Worm (Caenorhabditis elegans): ENCODE results near the gene osm-7.

The osm-7 gene

ce11 chrIII:13622268-13622667 lies 46.3 kb downstream of the osm-7 start, which contains the start of gene hip-1:
hip-1 (minus strand) TSS chrIII:13622492.
- TF ChIP-seq tab-1 (GFP tag; IDR thresholded peaks at IDR 0.05) = no peak
- peak; percentile 59 for TF ChIP-seq ztf-23 (GFP tag; IDR thresholded peaks at IDR 0.05)
- TF ChIP-seq med-1 (GFP tag; optimal IDR thresholded peaks at IDR 0.05; ENCODE audit: insufficient read depth) = no peak
- TF ChIP-seq T22C8.4 (GFP tag; IDR thresholded peaks at IDR 0.05) = 0 out of 2 replicates have a peak, but pooled peaks have one; percentile 15
- no peak for TF ChIP-seq ref-1 (GFP tag; conservative IDR thresholded peaks at IDR 0.05)
- no peak for TF ChIP-seq ztf-29 (GFP tag; IDR thresholded peaks at IDR 0.05)
- TF ChIP-seq flt-1 (GFP tag; IDR thresholded peaks at IDR 0.05) = no peak
- TF ChIP-seq cog-1 (tag; optimal IDR thresholded peaks at IDR 0.05) = no peak
- TF ChIP-seq klf-2 (GFP tag; conservative IDR thresholded peaks at IDR 0.05) = no peak

ce11 chrIII:13623014-13623413 lies 47.0 kb downstream of the osm-7 start, which contains the start of gene mlc-5:
mlc-5 (plus strand) TSS chrIII:13623314.
- TF ChIP-seq ref-1 (GFP tag; conservative IDR thresholded peaks at IDR 0.05) = no peak
- no peak for TF ChIP-seq ztf-23 (GFP tag; IDR thresholded peaks at IDR 0.05)
- no peak for TF ChIP-seq tab-1 (GFP tag; IDR thresholded peaks at IDR 0.05)
- TF ChIP-seq med-1 (GFP tag; optimal IDR thresholded peaks at IDR 0.05; ENCODE audit: insufficient read depth) = no peak
- TF ChIP-seq T22C8.4 (GFP tag; IDR thresholded peaks at IDR 0.05) = no peak
- TF ChIP-seq flt-1 (GFP tag; IDR thresholded peaks at IDR 0.05) = no peak

ce11 chrIII:13624226-13624625 lies 48.2 kb downstream of the osm-7 start, which contains the start of gene taf-9:
taf-9 (plus strand) TSS chrIII:13624276.
- no peak for TF ChIP-seq tab-1 (GFP tag; IDR thresholded peaks at IDR 0.05)
- TF ChIP-seq klf-2 (GFP tag; conservative IDR thresholded peaks at IDR 0.05) = no peak
- no peak for TF ChIP-seq ref-1 (GFP tag; conservative IDR thresholded peaks at IDR 0.05)
- TF ChIP-seq ztf-23 (GFP tag; IDR thresholded peaks at IDR 0.05) = no peak
- no peak for TF ChIP-seq T22C8.4 (GFP tag; IDR thresholded peaks at IDR 0.05)
- TF ChIP-seq med-1 (GFP tag; optimal IDR thresholded peaks at IDR 0.05; ENCODE audit: insufficient read depth) = no peak
- no peak for TF ChIP-seq ztf-29 (GFP tag; IDR thresholded peaks at IDR 0.05)
- no peak for TF ChIP-seq cog-1 (tag; optimal IDR thresholded peaks at IDR 0.05)
- no peak for TF ChIP-seq flt-1 (GFP tag; IDR thresholded peaks at IDR 0.05)

- TF ChIP-seq tab-1 (GFP tag; IDR thresholded peaks at IDR 0.05) (no peak), T22C8.4 (GFP tag; IDR thresholded peaks at IDR 0.05) (peak; percentile 16; the same call in 1 of the 2 replicates), flt-1 (GFP tag; IDR thresholded peaks at IDR 0.05) (0 out of 2 replicates have a peak, but pooled peaks have one; percentile 60), klf-2 (GFP tag; conservative IDR thresholded peaks at IDR 0.05) (no peak), ref-1 (GFP tag; conservative IDR thresholded peaks at IDR 0.05) (no peak), med-1 (GFP tag; optimal IDR thresholded peaks at IDR 0.05; ENCODE audit: insufficient read depth) (no peak), ztf-29 (GFP tag; IDR thresholded peaks at IDR 0.05) (no peak), cog-1 (tag; optimal IDR thresholded peaks at IDR 0.05) (no peak), ztf-23 (GFP tag; IDR thresholded peaks at IDR 0.05) (no peak)
These were observed 49.9 kb downstream of the osm-7 start for ce11 chrIII:13625650-13626430.

ce11 chrIII:13626692-13627091 lies 50.7 kb downstream of the osm-7 start, which contains the start of gene T12D8.5:
T12D8.5 (minus strand) TSS chrIII:13626786.
- no peak for TF ChIP-seq T22C8.4 (GFP tag; IDR thresholded peaks at IDR 0.05)
- TF ChIP-seq tab-1 (GFP tag; IDR thresholded peaks at IDR 0.05) = no peak
- no peak for TF ChIP-seq flt-1 (GFP tag; IDR thresholded peaks at IDR 0.05)
- no peak for TF ChIP-seq ztf-29 (GFP tag; IDR thresholded peaks at IDR 0.05)
- no peak for TF ChIP-seq klf-2 (GFP tag; conservative IDR thresholded peaks at IDR 0.05)
- no peak for TF ChIP-seq cog-1 (tag; optimal IDR thresholded peaks at IDR 0.05)
- no peak for TF ChIP-seq ref-1 (GFP tag; conservative IDR thresholded peaks at IDR 0.05)
- no peak for TF ChIP-seq med-1 (GFP tag; optimal IDR thresholded peaks at IDR 0.05; ENCODE audit: insufficient read depth)
- TF ChIP-seq ztf-23 (GFP tag; IDR thresholded peaks at IDR 0.05) = no peak

Measured in whole organism, midembryonic.